Fruit fly (Drosophila melanogaster): Measurements from ENCODE around the gene sd.

dm6 chrX:15756018-15756417, 48.2 kb upstream of the sd start, which contains the start of gene CG8260:
- TF ChIP-seq psq (optimal IDR thresholded peaks at IDR 0.05) (no peak), CG8478 (optimal IDR thresholded peaks at IDR 0.05) (no peak), usp (GFP tag; optimal IDR thresholded peaks at IDR 0.05) (no peak)

All from whole organism.